Worm (Caenorhabditis elegans): ENCODE measurements around the gene msp-152.

msp-152 gene

ce11 chrII:4949380-4949950, 16.6 kb downstream of the msp-152 start, which contains the start of the genes try-1 and zyg-12:
try-1 (minus strand) TSS chrII:4949527.
zyg-12 (plus strand) TSS chrII:4949900.
- no peak for TF ChIP-seq egl-27 (tag; optimal IDR thresholded peaks at IDR 0.05)
- no peak for TF ChIP-seq mab-9 (GFP tag; IDR thresholded peaks at IDR 0.05)
- TF ChIP-seq lin-39 (tag; optimal IDR thresholded peaks at IDR 0.05), result no peak
- TF ChIP-seq unc-98 (GFP tag; IDR thresholded peaks at IDR 0.05), result no peak
- no peak for TF ChIP-seq zip-4 (GFP tag; optimal IDR thresholded peaks at IDR 0.05)
- TF ChIP-seq Y116A8C.19 (tag; optimal IDR thresholded peaks at IDR 0.05; ENCODE audit: borderline replicate concordance), result no peak
- no peak for TF ChIP-seq zag-1 (tag; optimal IDR thresholded peaks at IDR 0.05)
- no peak for TF ChIP-seq fkh-10 (GFP tag; optimal IDR thresholded peaks at IDR 0.05)
- TF ChIP-seq nhr-71 (tag; optimal IDR thresholded peaks at IDR 0.05), result no peak
- TF ChIP-seq aha-1 (tag; optimal IDR thresholded peaks at IDR 0.05), result no peak
- TF ChIP-seq lin-13 (GFP tag; optimal IDR thresholded peaks at IDR 0.05), result no peak
- TF ChIP-seq nhr-237 (tag; optimal IDR thresholded peaks at IDR 0.05), result no peak
- TF ChIP-seq egl-13 (tag; optimal IDR thresholded peaks at IDR 0.05), result no peak
- TF ChIP-seq lin-14 (GFP tag; optimal IDR thresholded peaks at IDR 0.05), result no peak
- TF ChIP-seq ztf-11 (tag; optimal IDR thresholded peaks at IDR 0.05), result no peak
- no peak for TF ChIP-seq nhr-20 (tag; optimal IDR thresholded peaks at IDR 0.05)
- TF ChIP-seq irx-1 (tag; optimal IDR thresholded peaks at IDR 0.05), result no peak
- no peak for TF ChIP-seq F16B12.6 (tag; optimal IDR thresholded peaks at IDR 0.05)
- no peak for TF ChIP-seq fkh-8 (tag; optimal IDR thresholded peaks at IDR 0.05)
- no peak for TF ChIP-seq aly-2 (tag; optimal IDR thresholded peaks at IDR 0.05)

ce11 chrII:4953289-4953688, 20.5 kb downstream of the msp-152 start, which contains the start of gene ndx-3:
ndx-3 (plus strand) TSS chrII:4953589.
- TF ChIP-seq fos-1 (tag; optimal IDR thresholded peaks at IDR 0.05), result no peak
- no peak for TF ChIP-seq lin-15B (tag; optimal IDR thresholded peaks at IDR 0.05)
- TF ChIP-seq Y116A8C.19 (tag; optimal IDR thresholded peaks at IDR 0.05; ENCODE audit: borderline replicate concordance), result no peak
- no peak for TF ChIP-seq ceh-63 (GFP tag; optimal IDR thresholded peaks at IDR 0.05)
- TF ChIP-seq ces-1 (GFP tag; optimal IDR thresholded peaks at IDR 0.05), result no peak
- no peak for TF ChIP-seq ztf-4 (tag; optimal IDR thresholded peaks at IDR 0.05)
- TF ChIP-seq lsy-2 (tag; optimal IDR thresholded peaks at IDR 0.05), result no peak
- no peak for TF ChIP-seq ztf-11 (tag; optimal IDR thresholded peaks at IDR 0.05)
- no peak for TF ChIP-seq ceh-82 (tag; optimal IDR thresholded peaks at IDR 0.05)

ce11 chrII:4954099-4954959, 21.5 kb downstream of the msp-152 start:
- TF ChIP-seq nhr-28 (tag; optimal IDR thresholded peaks at IDR 0.05), result no peak
- TF ChIP-seq dsc-1 (tag; optimal IDR thresholded peaks at IDR 0.05), result peak; percentile 32
- peak; percentile 59 for TF ChIP-seq nhr-85 (tag)
- no peak for TF ChIP-seq nhr-11 (tag; optimal IDR thresholded peaks at IDR 0.05)
- TF ChIP-seq Y116A8C.19 (tag; optimal IDR thresholded peaks at IDR 0.05; ENCODE audit: borderline replicate concordance), result no peak

- TF ChIP-seq elt-3 (tag; optimal IDR thresholded peaks at IDR 0.05) (peak in 2 of 6 experiments; percentile 42 to 71), lin-15B (tag; optimal IDR thresholded peaks at IDR 0.05) (peak; percentile 48), mab-9 (GFP tag; IDR thresholded peaks at IDR 0.05) (no peak), lin-35 (GFP tag; optimal IDR thresholded peaks at IDR 0.05) (peak; percentile 59 to 86), fkh-10 (GFP tag; optimal IDR thresholded peaks at IDR 0.05) (no peak), nhr-47 (tag; optimal IDR thresholded peaks at IDR 0.05) (peak; percentile 53), ceh-63 (GFP tag; optimal IDR thresholded peaks at IDR 0.05) (no peak), nhr-77 (tag; optimal IDR thresholded peaks at IDR 0.05) (peak; percentile 49), dsc-1 (tag; optimal IDR thresholded peaks at IDR 0.05) (peak; percentile 8), hlh-4 (tag; optimal IDR thresholded peaks at IDR 0.05) (no peak), skn-1 (tag; optimal IDR thresholded peaks at IDR 0.05) (peak; percentile 97), lin-13 (GFP tag; optimal IDR thresholded peaks at IDR 0.05) (peak; percentile 47), vab-15 (tag; optimal IDR thresholded peaks at IDR 0.05) (peak; percentile 61), mdl-1 (tag; optimal IDR thresholded peaks at IDR 0.05) (no peak), ceh-82 (tag; optimal IDR thresholded peaks at IDR 0.05) (peak; percentile 44 to 79 (median 72)), isw-1 (GFP tag; IDR thresholded peaks at IDR 0.05) (peak; percentile 17), nhr-20 (tag; optimal IDR thresholded peaks at IDR 0.05) (peak; percentile 49), ama-1 (optimal IDR thresholded peaks at IDR 0.05) (peak; percentile 32), snpc-4 (tag; optimal IDR thresholded peaks at IDR 0.05) (no peak), pqm-1 (tag; optimal IDR thresholded peaks at IDR 0.05) (no peak), lir-3 (tag; optimal IDR thresholded peaks at IDR 0.05; ENCODE audit: poor library complexity) (peak; percentile 55)
Observed at ce11 chrII:4955353-4955752, 22.5 kb downstream of the msp-152 start, which contains the start of gene pbs-3. pbs-3 (minus strand) TSS chrII:4955427.
